Fruit fly (Drosophila melanogaster) whole organism, embryonic: Measurements from ENCODE around the gene Or22b.

Experiments
- CG1024 ChIP-seq: fragments of 200-800 bp; sonication (Bioruptor generic); IDR thresholded peaks from 2 replicates; pipeline ENCODE4 v1.3.6; 2022; ENCODE audit warnings: missing biosample characterization, missing genetic modification characterization
- CG11695 ChIP-seq: fragments of 200-800 bp; sonication (Bioruptor generic); IDR thresholded peaks from 3 replicates; pipeline ENCODE4 v1.3.6; 2022; ENCODE audit warnings: missing biosample characterization, missing genetic modification characterization
- CG14965 ChIP-seq: fragments of 200-800 bp; sonication (Bioruptor generic); optimal IDR thresholded peaks from 2 replicates; lab custom pipeline; 2016; ENCODE audit warnings: missing biosample characterization, missing genetic modification characterization, borderline replicate concordance
- CG15011 ChIP-seq: fragments of 200-800 bp; sonication (Bioruptor generic); optimal IDR thresholded peaks from 3 replicates; lab custom pipeline; 2018; ENCODE audit warnings: missing biosample characterization, mild to moderate bottlenecking, missing genetic modification characterization
- CG15269 ChIP-seq: fragments of 200-800 bp; sonication (Bioruptor generic); optimal IDR thresholded peaks from 2 replicates; lab custom pipeline; 2018; ENCODE audit warnings: missing biosample characterization, mild to moderate bottlenecking, missing genetic modification characterization, moderate library complexity
- CG15696 ChIP-seq: fragments of 200-800 bp; sonication (Bioruptor generic); optimal IDR thresholded peaks from 2 replicates; lab custom pipeline; 2019; ENCODE audit warnings: missing biosample characterization, mild to moderate bottlenecking, missing genetic modification characterization, moderate library complexity
- CG1647 ChIP-seq: fragments of 200-800 bp; sonication (Bioruptor generic); optimal IDR thresholded peaks from 3 replicates; lab custom pipeline; 2016; ENCODE audit warnings: missing biosample characterization, missing genetic modification characterization
- CG31224 ChIP-seq: fragments of 200-800 bp; sonication (Bioruptor generic); IDR thresholded peaks from 2 replicates; pipeline ENCODE4 v1.3.6; 2022; ENCODE audit warnings: missing biosample characterization, missing genetic modification characterization
- CG3838 ChIP-seq: fragments of 200-800 bp; sonication (Bioruptor generic); optimal IDR thresholded peaks from 3 replicates; lab custom pipeline; 2016; ENCODE audit warnings: missing biosample characterization, missing genetic modification characterization
- CG6175 ChIP-seq: fragments of 200-800 bp; sonication (Bioruptor generic); IDR thresholded peaks from 3 replicates; pipeline ENCODE4 v1.3.6; 2022; ENCODE audit warnings: missing biosample characterization, missing genetic modification characterization
- CG6272 ChIP-seq: fragments of 200-800 bp; sonication (Bioruptor generic); IDR thresholded peaks from 2 replicates; pipeline ENCODE4 v1.3.6; 2022; ENCODE audit warnings: missing biosample characterization, missing genetic modification characterization
- CG6683 ChIP-seq: fragments of 200-800 bp; sonication (Bioruptor generic); optimal IDR thresholded peaks from 2 replicates; lab custom pipeline; 2017; ENCODE audit warnings: missing biosample characterization, mild to moderate bottlenecking, missing genetic modification characterization, missing genetic modification reagents
- CG7271 ChIP-seq: fragments of 200-800 bp; sonication (Bioruptor generic); optimal IDR thresholded peaks from 2 replicates; lab custom pipeline; 2018; ENCODE audit warnings: missing biosample characterization, mild to moderate bottlenecking, missing genetic modification characterization, moderate library complexity
- CG7745 ChIP-seq: fragments of 200-800 bp; sonication (Bioruptor generic); optimal IDR thresholded peaks from 2 replicates; lab custom pipeline; 2018; ENCODE audit warnings: missing biosample characterization, mild to moderate bottlenecking, missing genetic modification characterization, moderate library complexity
- CG7987 ChIP-seq: fragments of 200-800 bp; sonication (Bioruptor generic); optimal IDR thresholded peaks from 2 replicates; lab custom pipeline; 2018; ENCODE audit warnings: missing biosample characterization, mild to moderate bottlenecking, missing genetic modification characterization, moderate library complexity
- CG8290 ChIP-seq, 3 experiments: fragments of 200-800 bp; sonication (Bioruptor generic); optimal IDR thresholded peaks; 2 replicates each; lab custom pipeline; 2016 to 2019; ENCODE audit warnings: missing biosample characterization in 3 of 3, missing genetic modification characterization in 3 of 3, mild to moderate bottlenecking in 2 of 3, moderate library complexity in 1 of 3
- CG8478 ChIP-seq: fragments of >200 bp; optimal IDR thresholded peaks from 2 replicates; lab custom pipeline; 2018
- CG9437 ChIP-seq: fragments of 200-800 bp; sonication (Bioruptor generic); optimal IDR thresholded peaks from 2 replicates; lab custom pipeline; 2018; ENCODE audit warnings: missing biosample characterization, mild to moderate bottlenecking, missing genetic modification characterization
- CoRest ChIP-seq: fragments of 200-800 bp; sonication (Bioruptor generic); optimal IDR thresholded peaks from 3 replicates; lab custom pipeline; 2018; ENCODE audit warnings: missing biosample characterization, mild to moderate bottlenecking, missing genetic modification characterization, moderate library complexity
- E2f2 ChIP-seq: fragments of 200-800 bp; sonication (Bioruptor generic); IDR thresholded peaks from 2 replicates; pipeline ENCODE4 v1.3.6; 2022; ENCODE audit warnings: missing biosample characterization, missing genetic modification characterization
- GATAe ChIP-seq: fragments of 200-800 bp; sonication (Bioruptor generic); conservative IDR thresholded peaks from 2 replicates; pipeline ENCODE4 v1.3.6; 2022; ENCODE audit warnings: missing biosample characterization, missing genetic modification characterization
- Gug ChIP-seq: fragments of 200-800 bp; sonication (Bioruptor generic); IDR thresholded peaks from 4 replicates; pipeline ENCODE4 v1.3.6; 2022; ENCODE audit warnings: missing biosample characterization, missing genetic modification characterization
- H2.0 ChIP-seq: fragments of 200-800 bp; sonication (Bioruptor generic); IDR thresholded peaks from 2 replicates; pipeline ENCODE4 v1.3.6; 2022; ENCODE audit warnings: missing biosample characterization, missing genetic modification characterization
- Med ChIP-seq: fragments of 200-800 bp; sonication (Bioruptor generic); peaks from one replicate; lab custom pipeline; 2016; ENCODE audit warnings: missing biosample characterization, missing genetic modification characterization, mild to moderate bottlenecking, inconsistent platforms, moderate library complexity
- Nf-YC ChIP-seq: fragments of 200-800 bp; optimal IDR thresholded peaks from 3 replicates; lab custom pipeline; 2019; ENCODE audit warnings: missing biosample characterization, mild to moderate bottlenecking, missing genetic modification characterization, moderate library complexity
- Oli ChIP-seq: fragments of 200-800 bp; sonication (Bioruptor generic); optimal IDR thresholded peaks from 2 replicates; lab custom pipeline; 2018; ENCODE audit warnings: missing biosample characterization, mild to moderate bottlenecking, missing genetic modification characterization, moderate library complexity
- abd-A ChIP-seq: fragments of 200-800 bp; sonication (Bioruptor generic); optimal IDR thresholded peaks from 3 replicates; lab custom pipeline; 2019; ENCODE audit warnings: missing biosample characterization, mild to moderate bottlenecking, missing genetic modification characterization, moderate library complexity
- ase ChIP-seq: fragments of 200-800 bp; sonication (Bioruptor generic); IDR thresholded peaks from 3 replicates; pipeline ENCODE4 v1.3.6; 2022; ENCODE audit warnings: missing biosample characterization, missing genetic modification characterization
- az2 ChIP-seq: fragments of 200-800 bp; sonication (Bioruptor generic); optimal IDR thresholded peaks from 3 replicates; lab custom pipeline; 2016; ENCODE audit warnings: missing biosample characterization, missing genetic modification characterization
- bigmax ChIP-seq: fragments of 200-800 bp; sonication (Bioruptor generic); optimal IDR thresholded peaks from 2 replicates; lab custom pipeline; 2018; ENCODE audit warnings: missing biosample characterization, mild to moderate bottlenecking, missing genetic modification characterization
- br ChIP-seq: fragments of >200 bp; optimal IDR thresholded peaks from 2 replicates; lab custom pipeline; 2017
- chif ChIP-seq, 2 experiments: fragments of 200-800 bp; sonication (Bioruptor generic); optimal IDR thresholded peaks; 3 replicates each; lab custom pipeline; 2016; ENCODE audit warnings: missing biosample characterization in 2 of 2, missing genetic modification characterization in 2 of 2
- corto ChIP-seq: fragments of 200-800 bp; sonication (Bioruptor generic); optimal IDR thresholded peaks from 2 replicates; lab custom pipeline; 2016; ENCODE audit warnings: missing biosample characterization, mild to moderate bottlenecking, missing genetic modification characterization, moderate library complexity
- dimm ChIP-seq: fragments of 200-800 bp; sonication (Bioruptor generic); IDR thresholded peaks from 2 replicates; pipeline ENCODE4 v1.3.6; 2022; ENCODE audit warnings: missing biosample characterization, missing genetic modification characterization
- ewg ChIP-seq: fragments of 200-800 bp; sonication (Bioruptor generic); optimal IDR thresholded peaks from 3 replicates; lab custom pipeline; 2017; ENCODE audit warnings: mild to moderate bottlenecking, missing biosample characterization, missing genetic modification reagents, missing genetic modification characterization
- exex ChIP-seq: fragments of 200-800 bp; sonication (Bioruptor generic); optimal IDR thresholded peaks from 4 replicates; lab custom pipeline; 2018; ENCODE audit warnings: missing biosample characterization, mild to moderate bottlenecking, missing genetic modification characterization, moderate library complexity
- grau ChIP-seq: fragments of 200-800 bp; optimal IDR thresholded peaks from 3 replicates; lab custom pipeline; 2019; ENCODE audit warnings: missing biosample characterization, mild to moderate bottlenecking, missing genetic modification characterization, moderate library complexity
- kah ChIP-seq: fragments of 200-800 bp; sonication (Bioruptor generic); optimal IDR thresholded peaks from 2 replicates; lab custom pipeline; 2018; ENCODE audit warnings: missing biosample characterization, mild to moderate bottlenecking, missing genetic modification characterization
- knrl ChIP-seq: fragments of 200-800 bp; sonication (Bioruptor generic); IDR thresholded peaks from 3 replicates; pipeline ENCODE4 v1.3.6; 2022; ENCODE audit warnings: missing biosample characterization, missing genetic modification characterization; ENCODE audit not compliant: partially characterized antibody
- lov ChIP-seq, 2 experiments: fragments of 200-800 bp in 1 of 2; fragments of >200 bp in 1 of 2; sonication (Bioruptor generic) in 1 of 2; IDR thresholded peaks in 1 of 2; optimal IDR thresholded peaks in 1 of 2; 2 replicates in 1 of 2; 3 replicates in 1 of 2; pipeline versions ENCODE4 v1.3.6 to Lab custom; 2017 to 2022; ENCODE audit warnings: missing biosample characterization in 1 of 2, missing genetic modification characterization in 1 of 2
- maf-S ChIP-seq: fragments of 200-800 bp; sonication (Bioruptor generic); optimal IDR thresholded peaks from 2 replicates; lab custom pipeline; 2016; ENCODE audit warnings: missing biosample characterization, missing genetic modification characterization
- nmo ChIP-seq: fragments of 200-800 bp; sonication (Bioruptor generic); optimal IDR thresholded peaks from 2 replicates; lab custom pipeline; 2018; ENCODE audit warnings: missing biosample characterization, mild to moderate bottlenecking, missing genetic modification characterization, moderate library complexity
- p53 ChIP-seq: fragments of 200-800 bp; sonication (Bioruptor generic); optimal IDR thresholded peaks from 2 replicates; lab custom pipeline; 2016; ENCODE audit warnings: missing biosample characterization, missing genetic modification characterization
- pum ChIP-seq: fragments of 200-800 bp; sonication (Bioruptor generic); optimal IDR thresholded peaks from 2 replicates; lab custom pipeline; 2016; ENCODE audit warnings: missing biosample characterization, missing genetic modification characterization
- salm ChIP-seq: fragments of 200-800 bp; sonication (Bioruptor generic); optimal IDR thresholded peaks from 2 replicates; lab custom pipeline; 2018; ENCODE audit warnings: missing biosample characterization, mild to moderate bottlenecking, missing genetic modification characterization
- sug ChIP-seq: fragments of 200-800 bp; optimal IDR thresholded peaks from 2 replicates; lab custom pipeline; 2019; ENCODE audit warnings: missing biosample characterization, mild to moderate bottlenecking, missing genetic modification characterization, moderate library complexity
- tap ChIP-seq: fragments of 200-800 bp; optimal IDR thresholded peaks from 3 replicates; lab custom pipeline; 2019; ENCODE audit warnings: missing biosample characterization, mild to moderate bottlenecking, missing genetic modification characterization, moderate library complexity
- toy ChIP-seq: fragments of 200-800 bp; sonication (Bioruptor generic); IDR thresholded peaks from 2 replicates; pipeline ENCODE4 v1.3.6; 2022; ENCODE audit warnings: missing biosample characterization, missing genetic modification characterization
- vvl ChIP-seq: fragments of 200-800 bp; sonication (Bioruptor generic); IDR thresholded peaks from 2 replicates; pipeline ENCODE4 v1.3.6; 2022; ENCODE audit warnings: missing biosample characterization, missing genetic modification characterization
- zen ChIP-seq: fragments of 200-800 bp; sonication (Bioruptor generic); optimal IDR thresholded peaks from 3 replicates; lab custom pipeline; 2018; ENCODE audit warnings: missing biosample characterization, mild to moderate bottlenecking, missing genetic modification characterization, moderate library complexity

The Or22b gene

dm6 chr2L:1473427-1473826 is 49.1 kb upstream of the Or22b start (continued):
- TF ChIP-seq CG8290 (GFP tag; optimal IDR thresholded peaks at IDR 0.05; lab: Kevin White, UChicago) (no peak), CG8290 (tag; optimal IDR thresholded peaks at IDR 0.05; lab: Kevin White, UChicago) (peak in 1 of 2 experiments; percentile 21), toy (GFP tag; lab: Robert Waterston, UW) (no peak), sug (tag; lab: Kevin White, UChicago) (no peak), CG11695 (GFP tag; lab: Robert Waterston, UW) (0 out of 3 replicates have a peak, but pooled peaks have one; percentile 26), grau (peak; percentile 26), CG6272 (no peak), CG1647 (no peak), CG31224 (GFP tag; lab: Robert Waterston, UW) (no peak), E2f2 (GFP tag; lab: Robert Waterston, UW) (no peak), CG15011 (GFP tag; lab: Kevin White, UChicago) (no peak), Nf-YC (tag; lab: Kevin White, UChicago) (no peak), CG15269 (tag; lab: Kevin White, UChicago) (peak; percentile 3), CG8478 (lab: Kevin White, UChicago) (no peak), exex (tag; lab: Kevin White, UChicago) (no peak), knrl (GFP tag; lab: Robert Waterston, UW) (0 out of 3 replicates have a peak, but pooled peaks have one; percentile 16), H2.0 (GFP tag; lab: Robert Waterston, UW) (peak; percentile 55), abd-A (tag; lab: Kevin White, UChicago) (no peak), maf-S (GFP tag; lab: Kevin White, UChicago) (no peak), chif (GFP tag; optimal IDR thresholded peaks at IDR 0.05; lab: Kevin White, UChicago) (peak; percentile 19 to 61), CG15696 (peak; percentile 39), CG9437 (GFP tag; lab: Kevin White, UChicago) (no peak), CG3838 (GFP tag; lab: Kevin White, UChicago) (no peak), CG7987 (GFP tag; lab: Kevin White, UChicago) (no peak), bigmax (GFP tag; lab: Kevin White, UChicago) (no peak), Gug (GFP tag; lab: Robert Waterston, UW) (peak; percentile 54; the same call in 2 of the 4 replicates), CG7745 (tag; lab: Kevin White, UChicago) (no peak), ase (GFP tag; lab: Robert Waterston, UW) (peak; percentile 62; the same call in 2 of the 3 replicates), kah (no peak), tap (tag; lab: Kevin White, UChicago) (no peak), vvl (peak; percentile 80), Med (peak; percentile 84), nmo (GFP tag; lab: Kevin White, UChicago) (peak; percentile 45), lov (optimal IDR thresholded peaks at IDR 0.05; lab: Kevin White, UChicago) (no peak), lov (GFP tag; IDR thresholded peaks at IDR 0.05; lab: Robert Waterston, UW) (peak; percentile 72; the same call in 2 of the 3 replicates), pum (GFP tag; lab: Kevin White, UChicago) (peak; percentile 29), Oli (peak; percentile 35), CG7271 (tag; lab: Kevin White, UChicago) (no peak), CG6683 (GFP tag; lab: Kevin White, UChicago) (no peak), ewg (GFP tag; lab: Kevin White, UChicago) (no peak), az2 (peak; percentile 13), CG14965 (GFP tag; lab: Kevin White, UChicago) (no peak), dimm (GFP tag; lab: Robert Waterston, UW) (0 out of 2 replicates have a peak, but pooled peaks have one; percentile 12), CoRest (tag; lab: Kevin White, UChicago) (peak; percentile 9), CG1024 (GFP tag; lab: Robert Waterston, UW) (no peak), zen (peak; percentile 18), CG6175 (GFP tag; lab: Robert Waterston, UW) (no peak), p53 (no peak), br (lab: Kevin White, UChicago) (no peak), salm (no peak), corto (GFP tag; lab: Kevin White, UChicago) (no peak), GATAe (no peak)
